Fruit fly (Drosophila melanogaster) whole organism, embryonic: ENCODE results near the gene pigs.

Source experiments
- Atf6 ChIP-seq: fragments of 200-800 bp; sonication (Bioruptor generic); IDR thresholded peaks from 2 replicates; pipeline ENCODE4 v1.3.6; 2022; ENCODE audit warnings: missing biosample characterization, missing genetic modification characterization
- BEAF-32 ChIP-seq: fragments of 200-800 bp; sonication (Bioruptor generic); optimal IDR thresholded peaks from 3 replicates; lab custom pipeline; 2017; ENCODE audit warnings: missing biosample characterization, missing genetic modification characterization, mild to moderate bottlenecking, moderate library complexity, missing genetic modification reagents
- Bgb ChIP-seq: fragments of 200-800 bp; sonication (Bioruptor generic); IDR thresholded peaks from 2 replicates; pipeline ENCODE4 v1.3.6; 2022; ENCODE audit warnings: missing biosample characterization, missing genetic modification characterization; ENCODE audit not compliant: partially characterized antibody
- CG10274 ChIP-seq: fragments of 200-800 bp; sonication (Bioruptor generic); optimal IDR thresholded peaks from 3 replicates; lab custom pipeline; 2017; ENCODE audit warnings: missing biosample characterization, mild to moderate bottlenecking, missing genetic modification characterization
- CG11723 ChIP-seq: fragments of 200-800 bp; sonication (Bioruptor generic); optimal IDR thresholded peaks from 2 replicates; lab custom pipeline; 2017; ENCODE audit warnings: missing biosample characterization, mild to moderate bottlenecking, missing genetic modification characterization
- CG12071 ChIP-seq: fragments of 200-800 bp; sonication (Bioruptor generic); optimal IDR thresholded peaks from 3 replicates; lab custom pipeline; 2018; ENCODE audit warnings: missing biosample characterization, mild to moderate bottlenecking, missing genetic modification characterization
- CG12299 ChIP-seq: fragments of 200-800 bp; sonication (Bioruptor generic); optimal IDR thresholded peaks from 2 replicates; lab custom pipeline; 2018; ENCODE audit warnings: missing biosample characterization, mild to moderate bottlenecking, missing genetic modification characterization
- CG13123 ChIP-seq: fragments of 200-800 bp; sonication (Bioruptor generic); optimal IDR thresholded peaks from 2 replicates; lab custom pipeline; 2016; ENCODE audit warnings: missing biosample characterization, missing genetic modification characterization
- CG14667 ChIP-seq: fragments of 200-800 bp; sonication (Bioruptor generic); IDR thresholded peaks from 2 replicates; pipeline ENCODE4 v1.3.6; 2022; ENCODE audit warnings: missing biosample characterization, missing genetic modification characterization
- CG15011 ChIP-seq: fragments of 200-800 bp; sonication (Bioruptor generic); optimal IDR thresholded peaks from 3 replicates; lab custom pipeline; 2018; ENCODE audit warnings: missing biosample characterization, mild to moderate bottlenecking, missing genetic modification characterization
- CG15696 ChIP-seq: fragments of 200-800 bp; sonication (Bioruptor generic); optimal IDR thresholded peaks from 2 replicates; lab custom pipeline; 2019; ENCODE audit warnings: missing biosample characterization, mild to moderate bottlenecking, missing genetic modification characterization, moderate library complexity
- CG17361 ChIP-seq: fragments of 200-800 bp; sonication (Bioruptor generic); IDR thresholded peaks from 3 replicates; pipeline ENCODE4 v1.3.6; 2022; ENCODE audit warnings: missing biosample characterization, missing genetic modification characterization
- CG18619 ChIP-seq: fragments of 200-800 bp; sonication (Bioruptor generic); optimal IDR thresholded peaks from 3 replicates; lab custom pipeline; 2017; ENCODE audit warnings: missing biosample characterization, mild to moderate bottlenecking, missing genetic modification characterization
- CG2120 ChIP-seq: fragments of 200-800 bp; sonication (Bioruptor generic); optimal IDR thresholded peaks from 3 replicates; lab custom pipeline; 2016; ENCODE audit warnings: missing biosample characterization, missing genetic modification characterization
- CG31441 ChIP-seq: fragments of 200-800 bp; sonication (Bioruptor generic); IDR thresholded peaks from 2 replicates; pipeline ENCODE4 v1.3.6; 2022; ENCODE audit warnings: missing biosample characterization, missing genetic modification characterization
- CG3281 ChIP-seq: fragments of 200-800 bp; sonication (Bioruptor generic); optimal IDR thresholded peaks from 3 replicates; lab custom pipeline; 2017; ENCODE audit warnings: missing biosample characterization, mild to moderate bottlenecking, missing genetic modification characterization
- CG7372 ChIP-seq: fragments of 200-800 bp; sonication (Bioruptor generic); IDR thresholded peaks from 2 replicates; pipeline ENCODE4 v1.3.6; 2022; ENCODE audit warnings: missing biosample characterization, missing genetic modification characterization
- CG7987 ChIP-seq: fragments of 200-800 bp; sonication (Bioruptor generic); optimal IDR thresholded peaks from 2 replicates; lab custom pipeline; 2018; ENCODE audit warnings: missing biosample characterization, mild to moderate bottlenecking, missing genetic modification characterization, moderate library complexity
- CG8089 ChIP-seq: fragments of 200-800 bp; sonication (Bioruptor generic); optimal IDR thresholded peaks from 3 replicates; lab custom pipeline; 2016; ENCODE audit warnings: missing biosample characterization, missing genetic modification characterization
- CG9437 ChIP-seq: fragments of 200-800 bp; sonication (Bioruptor generic); optimal IDR thresholded peaks from 2 replicates; lab custom pipeline; 2018; ENCODE audit warnings: missing biosample characterization, mild to moderate bottlenecking, missing genetic modification characterization
- Dip3 ChIP-seq: fragments of 200-800 bp; sonication (Bioruptor generic); optimal IDR thresholded peaks from 3 replicates; lab custom pipeline; 2016; ENCODE audit warnings: missing biosample characterization, missing genetic modification characterization
- Doc3 ChIP-seq: fragments of 200-800 bp; sonication (Bioruptor generic); IDR thresholded peaks from 3 replicates; pipeline ENCODE4 v1.3.6; 2022; ENCODE audit warnings: missing biosample characterization, missing genetic modification characterization; ENCODE audit not compliant: partially characterized antibody
- Dref ChIP-seq: fragments of 200-800 bp; sonication (Bioruptor generic); IDR thresholded peaks from 2 replicates; pipeline ENCODE4 v1.3.6; 2022; ENCODE audit warnings: missing biosample characterization, missing genetic modification characterization
- E2f2 ChIP-seq: fragments of 200-800 bp; sonication (Bioruptor generic); IDR thresholded peaks from 2 replicates; pipeline ENCODE4 v1.3.6; 2022; ENCODE audit warnings: missing biosample characterization, missing genetic modification characterization
- Hey ChIP-seq: fragments of 200-800 bp; sonication (Bioruptor generic); optimal IDR thresholded peaks from 3 replicates; lab custom pipeline; 2018; ENCODE audit warnings: missing biosample characterization, mild to moderate bottlenecking, missing genetic modification characterization
- Hr51 ChIP-seq, 2 experiments: fragments of 200-800 bp; sonication (Bioruptor generic); optimal IDR thresholded peaks; 2 replicates in 1 of 2; 3 replicates in 1 of 2; lab custom pipeline; 2016 to 2018; ENCODE audit warnings: missing biosample characterization in 2 of 2, missing genetic modification characterization in 2 of 2, mild to moderate bottlenecking in 1 of 2, moderate library complexity in 1 of 2
- Hr78 ChIP-seq, 2 experiments: fragments of 200-800 bp in 1 of 2; fragments of >200 bp in 1 of 2; sonication (Bioruptor generic) in 1 of 2; optimal IDR thresholded peaks; 2 replicates each; lab custom pipeline; 2017 to 2019; ENCODE audit warnings: missing biosample characterization in 2 of 2, missing genetic modification characterization in 2 of 2, mild to moderate bottlenecking in 1 of 2, moderate library complexity in 1 of 2
- Mad ChIP-seq: fragments of 200-800 bp; sonication (Bioruptor generic); optimal IDR thresholded peaks from 2 replicates; lab custom pipeline; 2016; ENCODE audit warnings: missing biosample characterization, missing genetic modification characterization
- NK7.1 ChIP-seq: fragments of 200-800 bp; sonication (Bioruptor generic); optimal IDR thresholded peaks from 3 replicates; lab custom pipeline; 2016; ENCODE audit warnings: missing biosample characterization, missing genetic modification characterization
- Scr ChIP-seq: fragments of 200-800 bp; sonication (Bioruptor generic); IDR thresholded peaks from 2 replicates; pipeline ENCODE4 v1.3.6; 2022; ENCODE audit warnings: missing biosample characterization, missing genetic modification characterization; ENCODE audit not compliant: partially characterized antibody
- Six4 ChIP-seq: fragments of 200-800 bp; sonication (Bioruptor generic); optimal IDR thresholded peaks from 2 replicates; lab custom pipeline; 2016; ENCODE audit warnings: missing biosample characterization, missing genetic modification characterization
- Ssrp ChIP-seq: fragments of 200-800 bp; sonication (Bioruptor generic); optimal IDR thresholded peaks from 2 replicates; lab custom pipeline; 2018; ENCODE audit warnings: missing biosample characterization, mild to moderate bottlenecking, missing genetic modification characterization, moderate library complexity
- cato ChIP-seq: fragments of 200-800 bp; sonication (Bioruptor generic); optimal IDR thresholded peaks from 2 replicates; lab custom pipeline; 2016; ENCODE audit warnings: missing biosample characterization, missing genetic modification characterization, borderline replicate concordance
- ci ChIP-seq: fragments of 200-800 bp; sonication (Bioruptor generic); IDR thresholded peaks from 3 replicates; pipeline ENCODE4 v1.3.6; 2022; ENCODE audit warnings: missing biosample characterization, missing genetic modification characterization
- crol ChIP-seq: fragments of 200-800 bp; sonication (Bioruptor generic); IDR thresholded peaks from 2 replicates; pipeline ENCODE4 v1.3.6; 2022; ENCODE audit warnings: missing biosample characterization, missing genetic modification characterization
- exex ChIP-seq: fragments of 200-800 bp; sonication (Bioruptor generic); optimal IDR thresholded peaks from 4 replicates; lab custom pipeline; 2018; ENCODE audit warnings: missing biosample characterization, mild to moderate bottlenecking, missing genetic modification characterization, moderate library complexity
- gsb ChIP-seq: fragments of 200-800 bp; sonication (Bioruptor generic); IDR thresholded peaks from 2 replicates; pipeline ENCODE4 v1.3.6; 2022; ENCODE audit warnings: missing biosample characterization, missing genetic modification characterization
- ham ChIP-seq: fragments of 200-800 bp; sonication (Bioruptor generic); IDR thresholded peaks from 2 replicates; pipeline ENCODE4 v1.3.6; 2022; ENCODE audit warnings: missing biosample characterization, missing genetic modification characterization
- inv ChIP-seq: fragments of 200-800 bp; sonication (Bioruptor generic); IDR thresholded peaks from 2 replicates; pipeline ENCODE4 v1.3.6; 2022; ENCODE audit warnings: missing biosample characterization, missing genetic modification characterization; ENCODE audit not compliant: partially characterized antibody
- klu ChIP-seq: fragments of 200-800 bp; sonication (Bioruptor generic); IDR thresholded peaks from 2 replicates; pipeline ENCODE4 v1.3.6; 2022; ENCODE audit warnings: missing biosample characterization, missing genetic modification characterization
- nerfin-1 ChIP-seq: fragments of 200-800 bp; sonication (Bioruptor generic); optimal IDR thresholded peaks from 3 replicates; lab custom pipeline; 2019; ENCODE audit warnings: missing biosample characterization, mild to moderate bottlenecking, missing genetic modification characterization, moderate library complexity
- nom ChIP-seq: fragments of 200-800 bp; sonication (Bioruptor generic); optimal IDR thresholded peaks from 2 replicates; lab custom pipeline; 2017; ENCODE audit warnings: missing biosample characterization, missing genetic modification characterization, mild to moderate bottlenecking, moderate library complexity, missing genetic modification reagents
- onecut ChIP-seq: fragments of 200-800 bp; sonication (Bioruptor generic); IDR thresholded peaks from 2 replicates; pipeline ENCODE4 v1.3.6; 2022; ENCODE audit warnings: missing biosample characterization, missing genetic modification characterization
- pb ChIP-seq: fragments of 200-800 bp; sonication (Bioruptor generic); optimal IDR thresholded peaks from 3 replicates; lab custom pipeline; 2016; ENCODE audit warnings: missing biosample characterization, missing genetic modification characterization
- rib ChIP-seq: fragments of 200-800 bp; sonication (Bioruptor generic); IDR thresholded peaks from 2 replicates; pipeline ENCODE4 v1.3.6; 2022; ENCODE audit warnings: missing biosample characterization, missing genetic modification characterization
- sc ChIP-seq, 3 experiments: fragments of >200 bp in 2 of 3; fragments of 200-800 bp in 1 of 3; sonication (Bioruptor generic) in 1 of 3; optimal IDR thresholded peaks; 2 replicates in 2 of 3; 3 replicates in 1 of 3; lab custom pipeline; 2017; ENCODE audit warnings: mild to moderate bottlenecking in 1 of 3, missing biosample characterization in 1 of 3, missing genetic modification characterization in 1 of 3, missing genetic modification reagents in 1 of 3
- slbo ChIP-seq: fragments of 200-800 bp; sonication (Bioruptor generic); IDR thresholded peaks from 2 replicates; pipeline ENCODE4 v1.3.6; 2022; ENCODE audit warnings: missing biosample characterization, missing genetic modification characterization
- twi ChIP-seq: fragments of 200-800 bp; optimal IDR thresholded peaks from 2 replicates; lab custom pipeline; 2019; ENCODE audit warnings: missing biosample characterization, mild to moderate bottlenecking, missing genetic modification characterization, moderate library complexity
- unc-4 ChIP-seq: fragments of 200-800 bp; sonication (Bioruptor generic); IDR thresholded peaks from 2 replicates; pipeline ENCODE4 v1.3.6; 2022; ENCODE audit warnings: missing biosample characterization, missing genetic modification characterization; ENCODE audit not compliant: partially characterized antibody
- zen ChIP-seq: fragments of 200-800 bp; sonication (Bioruptor generic); optimal IDR thresholded peaks from 3 replicates; lab custom pipeline; 2018; ENCODE audit warnings: missing biosample characterization, mild to moderate bottlenecking, missing genetic modification characterization, moderate library complexity

Gene pigs

DNA sequence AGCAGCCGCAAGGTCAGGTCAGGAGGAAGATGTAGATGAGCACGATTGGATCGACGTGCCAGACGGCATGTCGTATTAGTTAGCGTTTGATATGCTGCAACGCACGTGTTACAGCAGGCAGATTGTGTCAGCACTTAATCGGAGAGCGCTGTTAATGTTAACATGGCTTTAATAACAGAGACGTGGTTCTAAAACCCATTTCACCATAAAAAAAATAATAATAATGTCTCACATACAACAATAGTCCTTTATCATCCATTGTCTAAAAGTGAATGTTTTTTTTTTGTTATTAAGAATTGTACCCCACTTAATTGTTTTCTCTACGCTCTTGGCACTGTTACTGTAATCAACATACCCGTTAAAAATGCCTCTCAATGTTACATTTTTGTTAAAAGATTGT lies 629 bp upstream of the pigs start (continued):
- TF ChIP-seq nerfin-1 (tag; lab: Kevin White, UChicago) (peak; percentile 47), Hr51 (GFP tag; optimal IDR thresholded peaks at IDR 0.05; lab: Kevin White, UChicago) (no peak), Bgb (GFP tag; lab: Robert Waterston, UW) (peak; percentile 53; the same call in 1 of the 2 replicates), NK7.1 (GFP tag; lab: Kevin White, UChicago) (peak; percentile 83), BEAF-32 (GFP tag; lab: Kevin White, UChicago) (peak; percentile 34), CG15011 (GFP tag; lab: Kevin White, UChicago) (peak; percentile 83), CG12071 (GFP tag; lab: Kevin White, UChicago) (peak; percentile 78), CG13123 (GFP tag; lab: Kevin White, UChicago) (no peak), CG7372 (GFP tag; lab: Robert Waterston, UW) (peak; percentile 98), CG14667 (GFP tag; lab: Robert Waterston, UW) (peak; percentile 97), slbo (GFP tag; lab: Robert Waterston, UW) (no peak), CG11723 (GFP tag; lab: Kevin White, UChicago) (no peak), Doc3 (GFP tag; lab: Robert Waterston, UW) (no peak), cato (GFP tag; lab: Kevin White, UChicago) (peak; percentile 70), exex (tag; lab: Kevin White, UChicago) (peak; percentile 71), Mad (GFP tag; lab: Kevin White, UChicago) (peak; percentile 1), Atf6 (peak; percentile 88), sc (optimal IDR thresholded peaks at IDR 0.05; lab: Kevin White, UChicago) (no peak), sc (GFP tag; optimal IDR thresholded peaks at IDR 0.05; lab: Kevin White, UChicago) (peak; percentile 13), Ssrp (peak; percentile 65), CG17361 (GFP tag; lab: Robert Waterston, UW) (peak; percentile 85), twi (tag; lab: Kevin White, UChicago) (no peak), CG15696 (tag; lab: Kevin White, UChicago) (peak; percentile 61), CG12299 (no peak), onecut (peak; percentile 90), klu (GFP tag; lab: Robert Waterston, UW) (peak; percentile 96), CG3281 (GFP tag; lab: Kevin White, UChicago) (peak; percentile 88), pb (GFP tag; lab: Kevin White, UChicago) (peak; percentile 66), CG31441 (GFP tag; lab: Robert Waterston, UW) (peak; percentile 82), Scr (GFP tag; lab: Robert Waterston, UW) (no peak), CG18619 (GFP tag; lab: Kevin White, UChicago) (no peak), Hr78 (GFP tag; optimal IDR thresholded peaks at IDR 0.05; lab: Kevin White, UChicago) (peak in 1 of 2 experiments; percentile 31), rib (GFP tag; lab: Robert Waterston, UW) (peak; percentile 98), E2f2 (GFP tag; lab: Robert Waterston, UW) (peak; percentile 82), gsb (peak; percentile 97), CG2120 (GFP tag; lab: Kevin White, UChicago) (no peak), CG7987 (peak; percentile 85), ci (GFP tag; lab: Robert Waterston, UW) (peak; percentile 90), unc-4 (GFP tag; lab: Robert Waterston, UW) (no peak), crol (GFP tag; lab: Robert Waterston, UW) (no peak), Dref (GFP tag; lab: Robert Waterston, UW) (peak; percentile 47), CG8089 (GFP tag; lab: Kevin White, UChicago) (peak; percentile 78), ham (GFP tag; lab: Robert Waterston, UW) (no peak), Hey (no peak), inv (GFP tag; lab: Robert Waterston, UW) (no peak), Dip3 (GFP tag; lab: Kevin White, UChicago) (peak; percentile 95), Six4 (peak; percentile 83), CG10274 (peak; percentile 49), zen (tag; lab: Kevin White, UChicago) (peak; percentile 79), nom (peak; percentile 41), CG9437 (GFP tag; lab: Kevin White, UChicago) (no peak)
